Worm (Caenorhabditis elegans) whole organism, L1 larva: ENCODE measurements around the gene hda-10.

Experiments
- C04F5.9 ChIP-seq: sonication (generic microtip); optimal IDR thresholded peaks from 2 replicates; lab custom pipeline; 2016; ENCODE audit warnings: missing genetic modification characterization, missing compliant biosample characterization
- aly-2 ChIP-seq: fragments of 150-350 bp; optimal IDR thresholded peaks from 2 replicates; lab custom pipeline; 2014; ENCODE audit warnings: missing biosample characterization, missing genetic modification characterization
- blmp-1 ChIP-seq: fragments of 150-350 bp; optimal IDR thresholded peaks from 2 replicates; lab custom pipeline; 2014; ENCODE audit warnings: missing biosample characterization, missing genetic modification characterization
- ceh-63 ChIP-seq: fragments of 200-800 bp; sonication (Bioruptor generic); optimal IDR thresholded peaks from 2 replicates; lab custom pipeline; 2018; ENCODE audit warnings: mild to moderate bottlenecking, missing genetic modification characterization, missing compliant biosample characterization
- ceh-8 ChIP-seq: fragments of 200-800 bp; sonication (Bioruptor generic); optimal IDR thresholded peaks from 2 replicates; lab custom pipeline; 2018; ENCODE audit warnings: mild to moderate bottlenecking, missing genetic modification characterization, moderate library complexity, missing compliant biosample characterization
- ceh-88 ChIP-seq: fragments of 200-800 bp; sonication (Bioruptor generic); IDR thresholded peaks from 2 replicates; pipeline ENCODE4 v1.3.6; 2022; ENCODE audit warnings: missing genetic modification characterization, missing compliant biosample characterization
- ceh-90 ChIP-seq: sonication (generic microtip); optimal IDR thresholded peaks from 2 replicates; lab custom pipeline; 2016; ENCODE audit warnings: missing genetic modification characterization, missing compliant biosample characterization
- ces-1 ChIP-seq: fragments of 150-350 bp; optimal IDR thresholded peaks from 2 replicates; lab custom pipeline; 2014; ENCODE audit warnings: missing biosample characterization, missing genetic modification reagents, missing genetic modification characterization
- dpl-1 ChIP-seq, 3 experiments: fragments of 150-350 bp in 2 of 3; sonication (generic microtip) in 1 of 3; optimal IDR thresholded peaks; 2 replicates each; lab custom pipeline; 2014 to 2017; ENCODE audit warnings: missing biosample characterization in 3 of 3, missing genetic modification characterization in 3 of 3, missing genetic modification reagents in 3 of 3
- dsc-1 ChIP-seq: sonication (generic microtip); optimal IDR thresholded peaks from 2 replicates; lab custom pipeline; 2016; ENCODE audit warnings: mild to moderate bottlenecking, missing genetic modification characterization, missing compliant biosample characterization
- efl-1 ChIP-seq, 4 experiments: fragments of 150-350 bp; optimal IDR thresholded peaks in 3 of 4; peaks in 1 of 4; 1 replicate in 1 of 4; 2 replicates in 3 of 4; lab custom pipeline; 2014; ENCODE audit warnings: missing biosample characterization in 2 of 4, missing genetic modification characterization in 2 of 4, missing genetic modification reagents in 2 of 4
- efl-3 ChIP-seq: fragments of 200-800 bp; sonication (Bioruptor generic); optimal IDR thresholded peaks from 2 replicates; lab custom pipeline; 2018; ENCODE audit warnings: mild to moderate bottlenecking, missing genetic modification characterization, missing compliant biosample characterization
- egl-27 ChIP-seq, 2 experiments: fragments of 150-350 bp in 1 of 2; sonication (generic microtip); optimal IDR thresholded peaks; 3 replicates each; lab custom pipeline; 2017 to 2018; ENCODE audit warnings: missing biosample characterization in 2 of 2, missing genetic modification characterization in 2 of 2, missing genetic modification reagents in 2 of 2
- elt-2 ChIP-seq: sonication (generic microtip); optimal IDR thresholded peaks from 2 replicates; lab custom pipeline; 2016; ENCODE audit warnings: missing genetic modification characterization, mild to moderate bottlenecking, inconsistent platforms, missing compliant biosample characterization, missing genetic modification reagents
- elt-3 ChIP-seq, 6 experiments: fragments of 150-350 bp in 1 of 6; sonication (generic microtip); optimal IDR thresholded peaks; 2 replicates each; lab custom pipeline; 2017 to 2018; ENCODE audit warnings: missing biosample characterization in 6 of 6, missing genetic modification characterization in 6 of 6, inconsistent platforms in 1 of 6
- ets-5 ChIP-seq: fragments of 200-800 bp; sonication (Bioruptor generic); IDR thresholded peaks from 2 replicates; pipeline ENCODE4 v1.3.6; 2022; ENCODE audit warnings: missing genetic modification characterization, missing compliant biosample characterization
- fkh-4 ChIP-seq: sonication (generic microtip); optimal IDR thresholded peaks from 2 replicates; lab custom pipeline; 2016; ENCODE audit warnings: missing compliant biosample characterization, missing genetic modification characterization, borderline replicate concordance
- fkh-8 ChIP-seq: sonication (generic microtip); optimal IDR thresholded peaks from 2 replicates; lab custom pipeline; 2016; ENCODE audit warnings: mild to moderate bottlenecking, missing genetic modification characterization, missing compliant biosample characterization
- fos-1 ChIP-seq: fragments of 150-350 bp; optimal IDR thresholded peaks from 2 replicates; lab custom pipeline; 2014; ENCODE audit warnings: missing biosample characterization, missing genetic modification characterization
- grh-1 ChIP-seq: fragments of 200-800 bp; sonication (Bioruptor generic); IDR thresholded peaks from 2 replicates; pipeline ENCODE4 v1.3.6; 2022; ENCODE audit warnings: missing genetic modification reagents, missing genetic modification characterization, missing compliant biosample characterization
- hlh-17 ChIP-seq: fragments of 200-800 bp; sonication (Bioruptor generic); optimal IDR thresholded peaks from 2 replicates; lab custom pipeline; 2018; ENCODE audit warnings: missing genetic modification characterization, mild to moderate bottlenecking, missing compliant biosample characterization, moderate library complexity, borderline replicate concordance
- hlh-4 ChIP-seq: sonication (generic microtip); optimal IDR thresholded peaks from 2 replicates; lab custom pipeline; 2016; ENCODE audit warnings: mild to moderate bottlenecking, missing genetic modification characterization, missing compliant biosample characterization
- hpl-2 ChIP-seq: fragments of 150-350 bp; optimal IDR thresholded peaks from 2 replicates; lab custom pipeline; 2014; ENCODE audit warnings: missing biosample characterization, missing genetic modification reagents, missing genetic modification characterization
- isw-1 ChIP-seq: fragments of 200-800 bp; sonication (Bioruptor generic); IDR thresholded peaks from 2 replicates; pipeline ENCODE4 v1.3.6; 2022; ENCODE audit warnings: missing genetic modification characterization, missing compliant biosample characterization
- lin-13 ChIP-seq: fragments of 150-350 bp; optimal IDR thresholded peaks from 2 replicates; lab custom pipeline; 2014; ENCODE audit warnings: missing biosample characterization, missing genetic modification reagents, missing genetic modification characterization
- lin-14 ChIP-seq: fragments of 200-800 bp; sonication (Bioruptor generic); optimal IDR thresholded peaks from 2 replicates; lab custom pipeline; 2018; ENCODE audit warnings: mild to moderate bottlenecking, missing genetic modification characterization, moderate library complexity, missing compliant biosample characterization
- lir-3 ChIP-seq: sonication (generic microtip); optimal IDR thresholded peaks from 2 replicates; lab custom pipeline; 2016; ENCODE audit warnings: mild to moderate bottlenecking, missing genetic modification characterization, moderate library complexity, missing compliant biosample characterization; ENCODE audit not compliant: poor library complexity
- lsy-2 ChIP-seq, 2 experiments: fragments of 150-350 bp; optimal IDR thresholded peaks; 2 replicates each; lab custom pipeline; 2014; ENCODE audit warnings: missing biosample characterization in 2 of 2, missing genetic modification characterization in 2 of 2
- mab-9 ChIP-seq: fragments of 200-800 bp; sonication (Bioruptor generic); IDR thresholded peaks from 2 replicates; pipeline ENCODE4 v1.3.6; 2022; ENCODE audit warnings: missing genetic modification reagents, missing genetic modification characterization, missing compliant biosample characterization
- mef-2 ChIP-seq: fragments of 150-350 bp; optimal IDR thresholded peaks from 2 replicates; lab custom pipeline; 2014; ENCODE audit warnings: missing biosample characterization, missing genetic modification characterization
- mep-1 ChIP-seq: fragments of 150-350 bp; optimal IDR thresholded peaks from 2 replicates; lab custom pipeline; 2014; ENCODE audit warnings: missing biosample characterization, missing genetic modification characterization
- nhr-20 ChIP-seq: sonication (generic microtip); optimal IDR thresholded peaks from 2 replicates; lab custom pipeline; 2016; ENCODE audit warnings: mild to moderate bottlenecking, missing genetic modification characterization, missing compliant biosample characterization
- nhr-237 ChIP-seq: fragments of 150-350 bp; optimal IDR thresholded peaks from 2 replicates; lab custom pipeline; 2014; ENCODE audit warnings: missing biosample characterization, missing genetic modification characterization
- nhr-28 ChIP-seq: fragments of 150-350 bp; optimal IDR thresholded peaks from 2 replicates; lab custom pipeline; 2014; ENCODE audit warnings: missing biosample characterization, missing genetic modification characterization
- nhr-47 ChIP-seq: sonication (generic microtip); optimal IDR thresholded peaks from 2 replicates; lab custom pipeline; 2016; ENCODE audit warnings: mild to moderate bottlenecking, missing genetic modification characterization, moderate library complexity, missing compliant biosample characterization
- nhr-76 ChIP-seq: sonication (generic microtip); optimal IDR thresholded peaks from 2 replicates; lab custom pipeline; 2017; ENCODE audit warnings: missing biosample characterization, missing genetic modification characterization
- nhr-77 ChIP-seq: fragments of 150-350 bp; optimal IDR thresholded peaks from 2 replicates; lab custom pipeline; 2014; ENCODE audit warnings: missing biosample characterization, missing genetic modification characterization
- nhr-85 ChIP-seq: sonication (generic microtip); peaks from one replicate; lab custom pipeline; 2016; ENCODE audit warnings: missing genetic modification characterization, inconsistent platforms, missing compliant biosample characterization
- pag-3 ChIP-seq: sonication (generic microtip); optimal IDR thresholded peaks from 2 replicates; lab custom pipeline; 2017; ENCODE audit warnings: missing genetic modification characterization, mild to moderate bottlenecking, missing compliant biosample characterization, antibody characterized with exemption, borderline replicate concordance; ENCODE audit not compliant: insufficient read depth
- pax-3 ChIP-seq: fragments of 200-800 bp; sonication (Bioruptor generic); optimal IDR thresholded peaks from 2 replicates; lab custom pipeline; 2018; ENCODE audit warnings: mild to moderate bottlenecking, missing genetic modification characterization, moderate library complexity, missing compliant biosample characterization
- skn-1 ChIP-seq: fragments of 150-350 bp; optimal IDR thresholded peaks from 2 replicates; lab custom pipeline; 2014; ENCODE audit warnings: missing biosample characterization, missing genetic modification characterization
- snu-23 ChIP-seq: sonication (generic microtip); optimal IDR thresholded peaks from 2 replicates; lab custom pipeline; 2016; ENCODE audit warnings: missing genetic modification characterization, missing compliant biosample characterization
- sox-4 ChIP-seq: sonication (generic microtip); optimal IDR thresholded peaks from 2 replicates; lab custom pipeline; 2016; ENCODE audit warnings: missing genetic modification characterization, missing compliant biosample characterization
- sptf-1 ChIP-seq: fragments of 150-350 bp; optimal IDR thresholded peaks from 2 replicates; lab custom pipeline; 2014; ENCODE audit warnings: missing biosample characterization, missing genetic modification characterization
- unc-86 ChIP-seq: sonication (generic microtip); optimal IDR thresholded peaks from 2 replicates; lab custom pipeline; 2016; ENCODE audit warnings: missing genetic modification characterization, missing compliant biosample characterization
- unc-98 ChIP-seq: fragments of 200-800 bp; sonication (Bioruptor generic); IDR thresholded peaks from 2 replicates; pipeline ENCODE4 v1.3.6; 2022; ENCODE audit warnings: missing genetic modification characterization, missing compliant biosample characterization
- vab-15 ChIP-seq: sonication (generic microtip); optimal IDR thresholded peaks from 2 replicates; lab custom pipeline; 2017; ENCODE audit warnings: missing genotype, mild to moderate bottlenecking, missing genetic modification characterization, missing compliant biosample characterization
- xbp-1 ChIP-seq: sonication (generic microtip); optimal IDR thresholded peaks from 2 replicates; lab custom pipeline; 2016; ENCODE audit warnings: missing genetic modification characterization, missing compliant biosample characterization
- ztf-11 ChIP-seq, 2 experiments: sonication (generic microtip); optimal IDR thresholded peaks; 2 replicates each; lab custom pipeline; 2016 to 2017; ENCODE audit warnings: missing genetic modification characterization in 2 of 2, missing biosample characterization in 1 of 2, missing compliant biosample characterization in 1 of 2
- ztf-4 ChIP-seq: fragments of 150-350 bp; optimal IDR thresholded peaks from 2 replicates; lab custom pipeline; 2014; ENCODE audit warnings: missing biosample characterization, missing genetic modification characterization

Gene hda-10

DNA sequence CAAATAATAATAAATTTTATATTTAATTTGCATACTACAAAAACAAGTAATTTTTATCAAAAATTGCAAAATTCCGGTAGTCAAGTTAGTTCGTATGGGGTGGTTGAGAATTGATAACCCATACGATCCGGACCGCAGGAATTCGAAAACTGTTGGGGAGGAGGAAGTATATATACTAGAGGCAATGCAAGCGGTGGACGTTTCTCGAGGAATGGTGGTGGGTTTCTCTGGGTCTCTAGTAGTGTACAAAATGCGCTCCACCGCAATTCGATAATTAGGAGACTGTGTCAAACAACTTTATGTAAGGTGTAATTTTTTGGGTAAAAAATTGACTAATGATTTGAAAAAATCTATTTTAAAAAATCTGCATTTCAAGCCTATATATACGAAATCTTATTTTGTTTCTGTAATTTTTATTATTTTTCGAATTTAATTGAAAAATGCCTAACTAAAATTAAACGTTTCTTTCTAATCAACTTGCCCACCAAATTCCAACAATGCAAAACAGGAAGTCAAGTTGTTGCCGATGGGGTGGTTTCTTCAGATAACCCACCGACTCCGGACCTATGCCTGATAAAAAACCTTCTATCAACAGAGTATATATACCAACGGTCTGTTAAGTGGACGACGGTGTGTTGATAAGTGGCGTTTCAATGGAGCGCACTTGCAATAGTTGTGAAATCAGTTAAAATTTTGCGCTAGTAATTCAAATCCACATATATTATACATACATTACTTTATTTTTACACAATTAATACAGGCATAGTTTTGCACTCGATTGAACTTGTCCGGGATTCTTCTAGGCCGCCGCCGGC is 47.9 kb upstream of the hda-10 start (continued):
- TF ChIP-seq hlh-17 = no peak
- TF ChIP-seq efl-3 (GFP tag; lab: Kevin White, UChicago) = peak; percentile 41
- peak; percentile 97 for TF ChIP-seq nhr-20 (tag; lab: Kevin White, UChicago)
- peak; percentile 72 for TF ChIP-seq isw-1 (GFP tag; lab: Robert Waterston, UW)
- no peak for TF ChIP-seq pag-3 (tag; lab: Kevin White, UChicago)
- TF ChIP-seq mef-2 (tag; lab: Kevin White, UChicago) = peak; percentile 49
- peak; percentile 72 for TF ChIP-seq C04F5.9 (tag; lab: Kevin White, UChicago)
- peak; percentile 86 for TF ChIP-seq ceh-88 (GFP tag; lab: Robert Waterston, UW)
- peak; percentile 94 for TF ChIP-seq ceh-8 (GFP tag; lab: Kevin White, UChicago)
- TF ChIP-seq nhr-85 = peak; percentile 93
- TF ChIP-seq snu-23 (GFP tag; lab: Kevin White, UChicago) = peak; percentile 97
- TF ChIP-seq elt-2 (tag; lab: Kevin White, UChicago) = peak; percentile 70
- TF ChIP-seq elt-3 (tag; optimal IDR thresholded peaks at IDR 0.05; lab: Kevin White, UChicago) = peak in 3 of 6 experiments; percentile 32 to 80 (median 78)
- TF ChIP-seq ztf-11 (tag; optimal IDR thresholded peaks at IDR 0.05; lab: Kevin White, UChicago) = peak; percentile 25 to 88
- peak; percentile 51 for TF ChIP-seq hlh-4 (tag; lab: Kevin White, UChicago)
- no peak for TF ChIP-seq ceh-63
- TF ChIP-seq ets-5 = no peak
- peak; percentile 99 for TF ChIP-seq dsc-1 (tag; lab: Kevin White, UChicago)
- TF ChIP-seq ztf-4 (tag; lab: Kevin White, UChicago) = peak; percentile 88
- no peak for TF ChIP-seq egl-27 (tag; optimal IDR thresholded peaks at IDR 0.05; lab: Kevin White, UChicago)
- no peak for TF ChIP-seq unc-98 (GFP tag; lab: Robert Waterston, UW)
- TF ChIP-seq lsy-2 (tag; optimal IDR thresholded peaks at IDR 0.05; lab: Kevin White, UChicago) = peak; percentile 92 to 93
- TF ChIP-seq nhr-76 (tag; lab: Kevin White, UChicago) = peak; percentile 54
- peak; percentile 98 for TF ChIP-seq nhr-47 (tag; lab: Kevin White, UChicago)
- peak; percentile 62 for TF ChIP-seq vab-15 (tag; lab: Kevin White, UChicago)
- TF ChIP-seq hpl-2 = no peak
- peak; percentile 94 for TF ChIP-seq lin-13 (GFP tag; lab: Kevin White, UChicago)
- peak; percentile 89 for TF ChIP-seq fkh-8 (tag; lab: Kevin White, UChicago)
- TF ChIP-seq lin-14 (GFP tag; lab: Kevin White, UChicago) = peak; percentile 92
- TF ChIP-seq nhr-77 = peak; percentile 91
- peak; percentile 90 for TF ChIP-seq fos-1 (tag; lab: Kevin White, UChicago)
- TF ChIP-seq dpl-1 (GFP tag; optimal IDR thresholded peaks at IDR 0.05; lab: Kevin White, UChicago) = peak; percentile 71 to 81 (median 78)
- peak; percentile 58 for TF ChIP-seq fkh-4 (tag; lab: Kevin White, UChicago)
- TF ChIP-seq xbp-1 (tag; lab: Kevin White, UChicago) = peak; percentile 95
- peak; percentile 77 to 82 for TF ChIP-seq efl-1 (optimal IDR thresholded peaks at IDR 0.05; lab: Kevin White, UChicago)
- TF ChIP-seq efl-1 (GFP tag; optimal IDR thresholded peaks at IDR 0.05 in 1 of 2; lab: Kevin White, UChicago) = peak; percentile 73 to 98
- TF ChIP-seq nhr-28 = no peak
- peak; percentile 78 for TF ChIP-seq blmp-1 (tag; lab: Kevin White, UChicago)
- TF ChIP-seq sox-4 (tag; lab: Kevin White, UChicago) = peak; percentile 89
- TF ChIP-seq ces-1 (GFP tag; lab: Kevin White, UChicago) = no peak
- peak; percentile 20 for TF ChIP-seq ceh-90 (tag; lab: Kevin White, UChicago)
- TF ChIP-seq mep-1 (tag; lab: Kevin White, UChicago) = peak; percentile 93
- TF ChIP-seq aly-2 = peak; percentile 95
- TF ChIP-seq skn-1 = peak; percentile 65
- peak; percentile 79 for TF ChIP-seq grh-1 (GFP tag; lab: Robert Waterston, UW)
- peak; percentile 62 for TF ChIP-seq nhr-237
- peak; percentile 74 for TF ChIP-seq mab-9 (GFP tag; lab: Robert Waterston, UW)
- peak; percentile 91 for TF ChIP-seq unc-86 (tag; lab: Kevin White, UChicago)
- TF ChIP-seq lir-3 = peak; percentile 84
- TF ChIP-seq pax-3 (tag; lab: Kevin White, UChicago) = peak; percentile 91
- TF ChIP-seq sptf-1 (tag; lab: Kevin White, UChicago) = no peak
